Worm (Caenorhabditis elegans) whole organism, mixed stage, embryonic: ENCODE results near the gene dpy-31.

ENCODE experiments used
- M03D4.4 ChIP-seq: sonication (generic microtip); optimal IDR thresholded peaks from 2 replicates; lab custom pipeline; 2017; ENCODE audit warnings: mild to moderate bottlenecking, missing genetic modification characterization, missing compliant biosample characterization
- bed-3 ChIP-seq: fragments of 200-800 bp; sonication (Bioruptor generic); optimal IDR thresholded peaks from 3 replicates; lab custom pipeline; 2018; ENCODE audit warnings: mild to moderate bottlenecking, missing genetic modification characterization, moderate library complexity, missing compliant biosample characterization
- blmp-1 ChIP-seq: fragments of 150-350 bp; optimal IDR thresholded peaks from 2 replicates; lab custom pipeline; 2014; ENCODE audit warnings: missing biosample characterization, missing genetic modification characterization
- ceh-39 ChIP-seq: fragments of 150-350 bp; optimal IDR thresholded peaks from 2 replicates; lab custom pipeline; 2014; ENCODE audit warnings: missing biosample characterization, missing genetic modification characterization
- ceh-43 ChIP-seq: fragments of 200-800 bp; sonication (Bioruptor generic); optimal IDR thresholded peaks from 2 replicates; lab custom pipeline; 2018; ENCODE audit warnings: mild to moderate bottlenecking, missing genetic modification characterization, moderate library complexity, missing compliant biosample characterization
- ces-1 ChIP-seq: fragments of 150-350 bp; optimal IDR thresholded peaks from 2 replicates; lab custom pipeline; 2014; ENCODE audit warnings: missing biosample characterization, missing genetic modification reagents, missing genetic modification characterization
- drap-1 ChIP-seq: fragments of 200-800 bp; sonication (Bioruptor generic); optimal IDR thresholded peaks from 3 replicates; lab custom pipeline; 2018; ENCODE audit warnings: mild to moderate bottlenecking, missing genetic modification characterization, missing compliant biosample characterization
- elt-1 ChIP-seq: sonication (generic microtip); optimal IDR thresholded peaks from 2 replicates; lab custom pipeline; 2017; ENCODE audit warnings: missing genetic modification characterization, mild to moderate bottlenecking, missing compliant biosample characterization, antibody characterized with exemption, moderate library complexity, borderline replicate concordance; ENCODE audit not compliant: insufficient read depth
- flh-1 ChIP-seq: fragments of 200-800 bp; sonication (Bioruptor generic); optimal IDR thresholded peaks from 2 replicates; lab custom pipeline; 2018; ENCODE audit warnings: mild to moderate bottlenecking, missing genetic modification characterization, moderate library complexity, missing compliant biosample characterization
- ham-2 ChIP-seq: fragments of 200-800 bp; sonication (Bioruptor generic); optimal IDR thresholded peaks from 2 replicates; lab custom pipeline; 2018; ENCODE audit warnings: mild to moderate bottlenecking, missing genetic modification characterization, missing compliant biosample characterization
- hlh-1 ChIP-seq: fragments of 150-350 bp; optimal IDR thresholded peaks from 2 replicates; lab custom pipeline; 2014; ENCODE audit warnings: missing biosample characterization, missing genetic modification reagents, missing genetic modification characterization
- lin-13 ChIP-seq: fragments of 150-350 bp; optimal IDR thresholded peaks from 2 replicates; lab custom pipeline; 2014; ENCODE audit warnings: missing biosample characterization, missing genetic modification characterization
- lin-32 ChIP-seq: fragments of 200-800 bp; sonication (Bioruptor generic); optimal IDR thresholded peaks from 2 replicates; lab custom pipeline; 2018; ENCODE audit warnings: mild to moderate bottlenecking, missing genetic modification characterization, missing compliant biosample characterization
- lsy-2 ChIP-seq: fragments of 150-350 bp; optimal IDR thresholded peaks from 2 replicates; lab custom pipeline; 2014; ENCODE audit warnings: missing biosample characterization, missing genetic modification characterization
- mab-5 ChIP-seq: fragments of 150-350 bp; optimal IDR thresholded peaks from 2 replicates; lab custom pipeline; 2014; ENCODE audit warnings: missing biosample characterization, missing genetic modification characterization
- mep-1 ChIP-seq: fragments of 150-350 bp; optimal IDR thresholded peaks from 2 replicates; lab custom pipeline; 2017; ENCODE audit warnings: missing biosample characterization, missing genetic modification reagents, missing genetic modification characterization, inconsistent platforms
- mls-2 ChIP-seq: sonication (generic microtip); optimal IDR thresholded peaks from 2 replicates; lab custom pipeline; 2016; ENCODE audit warnings: mild to moderate bottlenecking, missing genetic modification characterization, moderate library complexity, missing compliant biosample characterization
- nhr-12 ChIP-seq: fragments of 150-350 bp; optimal IDR thresholded peaks from 2 replicates; lab custom pipeline; 2014; ENCODE audit warnings: missing biosample characterization, missing genetic modification characterization
- nhr-2 ChIP-seq: fragments of 150-350 bp; optimal IDR thresholded peaks from 2 replicates; lab custom pipeline; 2014; ENCODE audit warnings: missing biosample characterization, missing genetic modification characterization
- nhr-237 ChIP-seq: fragments of 150-350 bp; optimal IDR thresholded peaks from 2 replicates; lab custom pipeline; 2014; ENCODE audit warnings: missing biosample characterization, missing genetic modification characterization
- nhr-76 ChIP-seq: sonication (generic microtip); optimal IDR thresholded peaks from 2 replicates; lab custom pipeline; 2017; ENCODE audit warnings: missing biosample characterization, missing genetic modification characterization
- pha-4 ChIP-seq: fragments of 150-350 bp; optimal IDR thresholded peaks from 2 replicates; lab custom pipeline; 2018; ENCODE audit warnings: missing biosample characterization, missing genetic modification reagents, missing genetic modification characterization
- sem-2 ChIP-seq: fragments of 200-800 bp; sonication (Bioruptor generic); optimal IDR thresholded peaks from 2 replicates; lab custom pipeline; 2018; ENCODE audit warnings: mild to moderate bottlenecking, missing genetic modification characterization, missing compliant biosample characterization
- snpc-4 ChIP-seq: fragments of 150-350 bp; optimal IDR thresholded peaks from 2 replicates; lab custom pipeline; 2014; ENCODE audit warnings: missing biosample characterization, missing genetic modification characterization
- sptf-1 ChIP-seq: sonication (generic microtip); optimal IDR thresholded peaks from 2 replicates; lab custom pipeline; 2017; ENCODE audit warnings: mild to moderate bottlenecking, missing genetic modification characterization, moderate library complexity, missing compliant biosample characterization
- tbx-8 ChIP-seq: fragments of 200-800 bp; sonication (Bioruptor generic); optimal IDR thresholded peaks from 2 replicates; lab custom pipeline; 2018; ENCODE audit warnings: mild to moderate bottlenecking, missing genetic modification characterization, moderate library complexity, missing compliant biosample characterization
- unc-120 ChIP-seq: sonication (generic microtip); optimal IDR thresholded peaks from 2 replicates; lab custom pipeline; 2017; ENCODE audit warnings: missing genetic modification characterization, missing compliant biosample characterization; ENCODE audit not compliant: poor library complexity, severe bottlenecking
- unc-39 ChIP-seq: fragments of 150-350 bp; optimal IDR thresholded peaks from 2 replicates; lab custom pipeline; 2014; ENCODE audit warnings: missing biosample characterization, missing genetic modification characterization
- unc-62 ChIP-seq: fragments of 150-350 bp; optimal IDR thresholded peaks from 2 replicates; lab custom pipeline; 2014; ENCODE audit warnings: missing biosample characterization, missing genetic modification reagents, missing genetic modification characterization
- ztf-11 ChIP-seq: fragments of 150-350 bp; optimal IDR thresholded peaks from 2 replicates; lab custom pipeline; 2014; ENCODE audit warnings: missing biosample characterization, missing genetic modification characterization

dpy-31 gene

ce11 chrIII:7159246-7159645 lies 42.8 kb upstream of the dpy-31 start:
- TF ChIP-seq unc-39 (tag; lab: Kevin White, UChicago) (no peak), M03D4.4 (tag; lab: Kevin White, UChicago) (no peak), nhr-76 (tag; lab: Kevin White, UChicago) (no peak), unc-62 (no peak), blmp-1 (no peak), ham-2 (GFP tag; lab: Kevin White, UChicago) (no peak)
- TF ChIP-seq, all 35 proteins: peak for 0

- TF ChIP-seq mep-1 (tag; lab: Kevin White, UChicago) (no peak), unc-120 (tag; lab: Kevin White, UChicago) (no peak), sem-2 (GFP tag; lab: Kevin White, UChicago) (no peak), ztf-11 (tag; lab: Kevin White, UChicago) (no peak), mls-2 (tag; lab: Kevin White, UChicago) (no peak), mab-5 (tag; lab: Kevin White, UChicago) (no peak), drap-1 (GFP tag; lab: Kevin White, UChicago) (no peak), pha-4 (no peak), nhr-2 (tag; lab: Kevin White, UChicago) (no peak), tbx-8 (GFP tag; lab: Kevin White, UChicago) (no peak), ceh-43 (GFP tag; lab: Kevin White, UChicago) (no peak)
Measured at ce11 chrIII:7161055-7161454, 41.0 kb upstream of the dpy-31 start, which contains the start of gene rnp-7. TSS of gene rnp-7 (minus strand) at chrIII:7161155.

- TF ChIP-seq lsy-2, result peak; percentile 89
- TF ChIP-seq elt-1 (tag; lab: Kevin White, UChicago), result no peak
- TF ChIP-seq unc-39 (tag; lab: Kevin White, UChicago), result no peak
- peak; percentile 96 for TF ChIP-seq lin-13 (tag; lab: Kevin White, UChicago)
- TF ChIP-seq nhr-2 (tag; lab: Kevin White, UChicago), result peak; percentile 42
- TF ChIP-seq ceh-39 (tag; lab: Kevin White, UChicago), result peak; percentile 87
- peak; percentile 85 for TF ChIP-seq pha-4
- TF ChIP-seq mep-1 (tag; lab: Kevin White, UChicago), result peak; percentile 98
- no peak for TF ChIP-seq nhr-12 (tag; lab: Kevin White, UChicago)
- TF ChIP-seq mls-2 (tag; lab: Kevin White, UChicago), result peak; percentile 9
- TF ChIP-seq ceh-43 (GFP tag; lab: Kevin White, UChicago), result peak; percentile 3
- TF ChIP-seq drap-1 (GFP tag; lab: Kevin White, UChicago), result peak; percentile 42
- TF ChIP-seq hlh-1, result peak; percentile 69
- peak; percentile 78 for TF ChIP-seq sptf-1
- peak; percentile 88 for TF ChIP-seq nhr-237 (tag; lab: Kevin White, UChicago)
- no peak for TF ChIP-seq blmp-1
- peak; percentile 80 for TF ChIP-seq ces-1
- peak; percentile 53 for TF ChIP-seq unc-120 (tag; lab: Kevin White, UChicago)
- peak; percentile 70 for TF ChIP-seq unc-62
Measured at ce11 chrIII:7162065-7162762, 39.8 kb upstream of the dpy-31 start, which contains the start of the genes syf-2 and K04G7.1. TSS of gene syf-2 (minus strand) at chrIII:7162115. TSS of gene K04G7.1 (plus strand) at chrIII:7162712.

- TF ChIP-seq M03D4.4 (tag; lab: Kevin White, UChicago) (no peak), flh-1 (no peak), lin-32 (no peak), unc-62 (no peak), snpc-4 (tag; lab: Kevin White, UChicago) (no peak), drap-1 (GFP tag; lab: Kevin White, UChicago) (no peak), blmp-1 (no peak), mls-2 (tag; lab: Kevin White, UChicago) (no peak), sem-2 (GFP tag; lab: Kevin White, UChicago) (no peak), ces-1 (no peak), lsy-2 (no peak), ceh-43 (GFP tag; lab: Kevin White, UChicago) (no peak), bed-3 (GFP tag; lab: Kevin White, UChicago) (no peak), nhr-76 (tag; lab: Kevin White, UChicago) (no peak), sptf-1 (no peak), tbx-8 (GFP tag; lab: Kevin White, UChicago) (no peak), mep-1 (tag; lab: Kevin White, UChicago) (no peak)
Measured at ce11 chrIII:7165276-7165675, 36.7 kb upstream of the dpy-31 start.
